Fruit fly (Drosophila melanogaster) whole organism, embryonic: ENCODE measurements around the gene CBP.

Experiments used
- Asciz ChIP-seq: fragments of 200-800 bp; sonication (Bioruptor generic); optimal IDR thresholded peaks from 2 replicates; lab custom pipeline; 2017; ENCODE audit warnings: missing biosample characterization, mild to moderate bottlenecking, missing genetic modification characterization, missing genetic modification reagents
- CG11398 ChIP-seq: fragments of 200-800 bp; sonication (Bioruptor generic); optimal IDR thresholded peaks from 2 replicates; lab custom pipeline; 2016; ENCODE audit warnings: missing biosample characterization, missing genetic modification characterization
- CG12299 ChIP-seq: fragments of 200-800 bp; sonication (Bioruptor generic); optimal IDR thresholded peaks from 2 replicates; lab custom pipeline; 2018; ENCODE audit warnings: missing biosample characterization, mild to moderate bottlenecking, missing genetic modification characterization
- CG1233 ChIP-seq: fragments of 200-800 bp; sonication (Bioruptor generic); optimal IDR thresholded peaks from 4 replicates; lab custom pipeline; 2018; ENCODE audit warnings: missing biosample characterization, mild to moderate bottlenecking, missing genetic modification characterization
- CG13287 ChIP-seq: fragments of 200-800 bp; sonication (Bioruptor generic); IDR thresholded peaks from 2 replicates; pipeline ENCODE4 v1.3.6; 2022; ENCODE audit warnings: missing biosample characterization, missing genetic modification characterization; ENCODE audit not compliant: partially characterized antibody
- CG15269 ChIP-seq: fragments of 200-800 bp; sonication (Bioruptor generic); optimal IDR thresholded peaks from 2 replicates; lab custom pipeline; 2018; ENCODE audit warnings: missing biosample characterization, mild to moderate bottlenecking, missing genetic modification characterization, moderate library complexity
- CG16863 ChIP-seq: fragments of 200-800 bp; sonication (Bioruptor generic); optimal IDR thresholded peaks from 3 replicates; lab custom pipeline; 2016; ENCODE audit warnings: missing biosample characterization, missing genetic modification characterization
- CG17186 ChIP-seq: fragments of 200-800 bp; sonication (Bioruptor generic); optimal IDR thresholded peaks from 3 replicates; lab custom pipeline; 2017; ENCODE audit warnings: missing biosample characterization, missing genetic modification reagents, missing genetic modification characterization
- CG2116 ChIP-seq: fragments of 200-800 bp; sonication (Bioruptor generic); optimal IDR thresholded peaks from 3 replicates; lab custom pipeline; 2018; ENCODE audit warnings: missing biosample characterization, mild to moderate bottlenecking, missing genetic modification characterization
- CG31224 ChIP-seq: fragments of 200-800 bp; sonication (Bioruptor generic); IDR thresholded peaks from 2 replicates; pipeline ENCODE4 v1.3.6; 2022; ENCODE audit warnings: missing biosample characterization, missing genetic modification characterization
- CG4328 ChIP-seq: fragments of 200-800 bp; sonication (Bioruptor generic); optimal IDR thresholded peaks from 3 replicates; lab custom pipeline; 2017; ENCODE audit warnings: missing biosample characterization, missing genetic modification reagents, missing genetic modification characterization
- CG6254 ChIP-seq: fragments of 200-800 bp; sonication (Bioruptor generic); optimal IDR thresholded peaks from 3 replicates; lab custom pipeline; 2017; ENCODE audit warnings: mild to moderate bottlenecking, missing biosample characterization, missing genetic modification reagents, missing genetic modification characterization
- CG6854 ChIP-seq: fragments of 200-800 bp; sonication (Bioruptor generic); optimal IDR thresholded peaks from 3 replicates; lab custom pipeline; 2017; ENCODE audit warnings: missing biosample characterization, mild to moderate bottlenecking, missing genetic modification characterization
- CG7357 ChIP-seq: fragments of 200-800 bp; sonication (Bioruptor generic); IDR thresholded peaks from 3 replicates; pipeline ENCODE4 v1.3.6; 2022; ENCODE audit warnings: missing biosample characterization, missing genetic modification characterization
- CG7987 ChIP-seq: fragments of 200-800 bp; sonication (Bioruptor generic); optimal IDR thresholded peaks from 2 replicates; lab custom pipeline; 2018; ENCODE audit warnings: missing biosample characterization, mild to moderate bottlenecking, missing genetic modification characterization, moderate library complexity
- CG8281 ChIP-seq: fragments of 200-800 bp; sonication (Bioruptor generic); optimal IDR thresholded peaks from 2 replicates; lab custom pipeline; 2018; ENCODE audit warnings: missing biosample characterization, mild to moderate bottlenecking, missing genetic modification characterization, moderate library complexity
- CG8388 ChIP-seq: fragments of 200-800 bp; sonication (Bioruptor generic); optimal IDR thresholded peaks from 2 replicates; lab custom pipeline; 2019; ENCODE audit warnings: missing biosample characterization, mild to moderate bottlenecking, missing genetic modification characterization, moderate library complexity
- CG9609 ChIP-seq: fragments of 200-800 bp; sonication (Bioruptor generic); optimal IDR thresholded peaks from 3 replicates; lab custom pipeline; 2016; ENCODE audit warnings: missing biosample characterization, missing genetic modification characterization
- CG9797 ChIP-seq: fragments of 200-800 bp; sonication (Bioruptor generic); optimal IDR thresholded peaks from 3 replicates; lab custom pipeline; 2018; ENCODE audit warnings: missing biosample characterization, mild to moderate bottlenecking, missing genetic modification characterization
- CG9817 ChIP-seq: fragments of 200-800 bp; sonication (Bioruptor generic); optimal IDR thresholded peaks from 2 replicates; lab custom pipeline; 2018; ENCODE audit warnings: missing biosample characterization, mild to moderate bottlenecking, missing genetic modification characterization, moderate library complexity
- CHES-1-like ChIP-seq: fragments of 200-800 bp; sonication (Bioruptor generic); optimal IDR thresholded peaks from 2 replicates; lab custom pipeline; 2016; ENCODE audit warnings: missing biosample characterization, missing genetic modification characterization
- Dad ChIP-seq: fragments of 200-800 bp; sonication (Bioruptor generic); optimal IDR thresholded peaks from 3 replicates; lab custom pipeline; 2016; ENCODE audit warnings: missing biosample characterization, missing genetic modification characterization
- Dip3 ChIP-seq: fragments of 200-800 bp; sonication (Bioruptor generic); optimal IDR thresholded peaks from 3 replicates; lab custom pipeline; 2016; ENCODE audit warnings: missing biosample characterization, missing genetic modification characterization
- Dll ChIP-seq: fragments of 200-800 bp; sonication (Bioruptor generic); IDR thresholded peaks from 4 replicates; pipeline ENCODE4 v1.3.6; 2022; ENCODE audit warnings: missing biosample characterization, missing genetic modification characterization; ENCODE audit not compliant: partially characterized antibody
- Dref ChIP-seq: fragments of 200-800 bp; sonication (Bioruptor generic); IDR thresholded peaks from 2 replicates; pipeline ENCODE4 v1.3.6; 2022; ENCODE audit warnings: missing biosample characterization, missing genetic modification characterization
- E2f2 ChIP-seq: fragments of 200-800 bp; sonication (Bioruptor generic); IDR thresholded peaks from 2 replicates; pipeline ENCODE4 v1.3.6; 2022; ENCODE audit warnings: missing biosample characterization, missing genetic modification characterization
- Fer3 ChIP-seq: fragments of 200-800 bp; sonication (Bioruptor generic); optimal IDR thresholded peaks from 2 replicates; lab custom pipeline; 2018; ENCODE audit warnings: missing biosample characterization, mild to moderate bottlenecking, missing genetic modification characterization, moderate library complexity
- HmgZ ChIP-seq: fragments of 200-800 bp; sonication (Bioruptor generic); optimal IDR thresholded peaks from 2 replicates; lab custom pipeline; 2018; ENCODE audit warnings: missing biosample characterization, mild to moderate bottlenecking, missing genetic modification characterization
- Lim3 ChIP-seq: fragments of 200-800 bp; sonication (Bioruptor generic); IDR thresholded peaks from 2 replicates; pipeline ENCODE4 v1.3.6; 2022; ENCODE audit warnings: missing biosample characterization, missing genetic modification characterization
- Mad ChIP-seq: fragments of 200-800 bp; sonication (Bioruptor generic); optimal IDR thresholded peaks from 2 replicates; lab custom pipeline; 2016; ENCODE audit warnings: missing biosample characterization, missing genetic modification characterization
- NC2β ChIP-seq: fragments of 200-800 bp; sonication (Bioruptor generic); optimal IDR thresholded peaks from 2 replicates; lab custom pipeline; 2016; ENCODE audit warnings: missing biosample characterization, missing genetic modification characterization
- NK7.1 ChIP-seq: fragments of 200-800 bp; sonication (Bioruptor generic); optimal IDR thresholded peaks from 3 replicates; lab custom pipeline; 2016; ENCODE audit warnings: missing biosample characterization, missing genetic modification characterization
- Rfx ChIP-seq: fragments of 200-800 bp; sonication (Bioruptor generic); IDR thresholded peaks from 2 replicates; pipeline ENCODE4 v1.3.6; 2022; ENCODE audit warnings: missing biosample characterization, missing genetic modification characterization
- Side ChIP-seq: fragments of 200-800 bp; sonication (Bioruptor generic); optimal IDR thresholded peaks from 2 replicates; lab custom pipeline; 2016; ENCODE audit warnings: missing biosample characterization, missing genetic modification characterization
- Sox100B ChIP-seq: fragments of 200-800 bp; sonication (Bioruptor generic); optimal IDR thresholded peaks from 3 replicates; lab custom pipeline; 2018; ENCODE audit warnings: missing biosample characterization, mild to moderate bottlenecking, missing genetic modification characterization
- Xrp1 ChIP-seq: fragments of 200-800 bp; sonication (Bioruptor generic); IDR thresholded peaks from 2 replicates; pipeline ENCODE4 v1.3.6; 2022; ENCODE audit warnings: missing biosample characterization, missing genetic modification characterization
- aop ChIP-seq: fragments of 200-800 bp; sonication (Bioruptor generic); IDR thresholded peaks from 2 replicates; pipeline ENCODE4 v1.3.6; 2022; ENCODE audit warnings: missing biosample characterization, missing genetic modification characterization
- cwo ChIP-seq: fragments of 200-800 bp; sonication (Bioruptor generic); optimal IDR thresholded peaks from 3 replicates; lab custom pipeline; 2017; ENCODE audit warnings: missing biosample characterization, missing genetic modification characterization, mild to moderate bottlenecking, moderate library complexity, missing genetic modification reagents
- en ChIP-seq: fragments of 200-800 bp; sonication (Bioruptor generic); optimal IDR thresholded peaks from 2 replicates; lab custom pipeline; 2016; ENCODE audit warnings: missing biosample characterization, missing genetic modification characterization
- esg ChIP-seq: fragments of 200-800 bp; sonication (Bioruptor generic); conservative IDR thresholded peaks from 2 replicates; pipeline ENCODE4 v1.3.6; 2022; ENCODE audit warnings: missing biosample characterization, missing genetic modification characterization
- fd102C ChIP-seq: fragments of 200-800 bp; sonication (Bioruptor generic); optimal IDR thresholded peaks from 2 replicates; lab custom pipeline; 2018; ENCODE audit warnings: missing biosample characterization, mild to moderate bottlenecking, missing genetic modification characterization, moderate library complexity
- grau ChIP-seq: fragments of 200-800 bp; optimal IDR thresholded peaks from 3 replicates; lab custom pipeline; 2019; ENCODE audit warnings: missing biosample characterization, mild to moderate bottlenecking, missing genetic modification characterization, moderate library complexity
- gsb-n ChIP-seq: fragments of 200-800 bp; sonication (Bioruptor generic); optimal IDR thresholded peaks from 3 replicates; lab custom pipeline; 2018; ENCODE audit warnings: missing biosample characterization, mild to moderate bottlenecking, missing genetic modification characterization
- hbn ChIP-seq: fragments of 200-800 bp; sonication (Bioruptor generic); IDR thresholded peaks from 2 replicates; pipeline ENCODE4 v1.3.6; 2022; ENCODE audit warnings: missing biosample characterization, missing genetic modification characterization; ENCODE audit not compliant: partially characterized antibody
- kay ChIP-seq: fragments of 200-800 bp; sonication (Bioruptor generic); optimal IDR thresholded peaks from 2 replicates; lab custom pipeline; 2016; ENCODE audit warnings: missing biosample characterization, missing genetic modification characterization
- mam ChIP-seq: fragments of 200-800 bp; sonication (Bioruptor generic); optimal IDR thresholded peaks from 3 replicates; lab custom pipeline; 2016; ENCODE audit warnings: missing biosample characterization, missing genetic modification characterization
- nerfin-1 ChIP-seq: fragments of 200-800 bp; sonication (Bioruptor generic); optimal IDR thresholded peaks from 3 replicates; lab custom pipeline; 2019; ENCODE audit warnings: missing biosample characterization, mild to moderate bottlenecking, missing genetic modification characterization, moderate library complexity
- org-1 ChIP-seq: fragments of 200-800 bp; sonication (Bioruptor generic); optimal IDR thresholded peaks from 2 replicates; lab custom pipeline; 2017; ENCODE audit warnings: missing biosample characterization, missing genetic modification characterization
- pros ChIP-seq: fragments of 200-800 bp; sonication (Bioruptor generic); optimal IDR thresholded peaks from 3 replicates; lab custom pipeline; 2019; ENCODE audit warnings: missing biosample characterization, mild to moderate bottlenecking, missing genetic modification characterization, moderate library complexity
- stwl ChIP-seq: fragments of 200-800 bp; sonication (Bioruptor generic); optimal IDR thresholded peaks from 3 replicates; lab custom pipeline; 2018; ENCODE audit warnings: missing biosample characterization, mild to moderate bottlenecking, missing genetic modification characterization, moderate library complexity
- ttk ChIP-seq: fragments of 200-800 bp; sonication (Bioruptor generic); IDR thresholded peaks from 2 replicates; pipeline ENCODE4 v2.1.2; 2022; ENCODE audit warnings: missing biosample characterization, missing genetic modification characterization

The CBP gene

DNA sequence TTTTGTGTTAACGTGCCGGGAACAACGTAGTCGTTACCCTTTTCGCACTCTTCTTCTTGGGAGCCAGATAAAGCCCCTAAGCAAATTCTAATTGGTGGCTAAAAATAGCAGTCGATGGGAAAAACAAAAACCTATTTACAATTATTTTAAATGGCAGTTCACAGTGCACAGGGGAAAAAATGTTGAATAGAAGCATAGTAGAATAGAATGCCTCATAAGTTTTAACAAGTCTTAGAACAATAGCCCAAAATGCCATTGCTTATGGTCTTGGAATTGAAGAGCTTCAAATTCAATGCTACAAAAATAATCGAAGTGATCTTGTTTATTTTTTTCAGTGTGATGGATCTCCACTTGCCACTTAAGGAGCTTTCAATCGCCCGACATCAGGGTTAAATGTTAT, 4.7 kb upstream of the CBP start (continued):
- no peak for TF ChIP-seq CG13287 (GFP tag; lab: Robert Waterston, UW)
- peak; percentile 24 for TF ChIP-seq Dad (GFP tag; lab: Kevin White, UChicago)
- TF ChIP-seq CG4328 (GFP tag; lab: Kevin White, UChicago) = no peak
- peak; percentile 82 for TF ChIP-seq CHES-1-like (GFP tag; lab: Kevin White, UChicago)
- TF ChIP-seq CG31224 (GFP tag; lab: Robert Waterston, UW) = peak; percentile 61; the same call in 1 of the 2 replicates
- no peak for TF ChIP-seq CG12299
- TF ChIP-seq Dll (GFP tag; lab: Robert Waterston, UW) = no peak
- peak; percentile 13 for TF ChIP-seq CG1233
- no peak for TF ChIP-seq fd102C (GFP tag; lab: Kevin White, UChicago)
- peak; percentile 75 for TF ChIP-seq cwo (GFP tag; lab: Kevin White, UChicago)
- no peak for TF ChIP-seq ttk (GFP tag; lab: Robert Waterston, UW)
- peak; percentile 45 for TF ChIP-seq CG16863
- no peak for TF ChIP-seq CG6254 (GFP tag; lab: Kevin White, UChicago)
- TF ChIP-seq CG17186 (GFP tag; lab: Kevin White, UChicago) = no peak
- TF ChIP-seq Fer3 = peak; percentile 79
- peak; percentile 67 for TF ChIP-seq esg (GFP tag; lab: Robert Waterston, UW)
- TF ChIP-seq gsb-n (tag; lab: Kevin White, UChicago) = no peak
- peak; percentile 51 for TF ChIP-seq Dip3
- peak; percentile 69 for TF ChIP-seq NK7.1 (GFP tag; lab: Kevin White, UChicago)
- TF ChIP-seq Xrp1 = peak; percentile 58; the same call in 1 of the 2 replicates
- TF ChIP-seq E2f2 (GFP tag; lab: Robert Waterston, UW) = peak; percentile 42; the same call in 1 of the 2 replicates
- TF ChIP-seq Asciz (GFP tag; lab: Kevin White, UChicago) = no peak
- no peak for TF ChIP-seq Sox100B (GFP tag; lab: Kevin White, UChicago)
- peak; percentile 42 for TF ChIP-seq Mad (GFP tag; lab: Kevin White, UChicago)
- TF ChIP-seq nerfin-1 = no peak
- no peak for TF ChIP-seq Lim3 (GFP tag; lab: Robert Waterston, UW)
- peak; percentile 55 for TF ChIP-seq CG9609
- peak; percentile 9 for TF ChIP-seq kay (GFP tag; lab: Kevin White, UChicago)
- peak; percentile 12 for TF ChIP-seq CG2116 (GFP tag; lab: Kevin White, UChicago)
- peak; percentile 51 for TF ChIP-seq CG11398 (GFP tag; lab: Kevin White, UChicago)
- TF ChIP-seq CG9817 (tag; lab: Kevin White, UChicago) = peak; percentile 71
- no peak for TF ChIP-seq CG7987 (GFP tag; lab: Kevin White, UChicago)
- TF ChIP-seq CG15269 = peak; percentile 81
- no peak for TF ChIP-seq hbn (GFP tag; lab: Robert Waterston, UW)
- TF ChIP-seq Rfx = peak; percentile 86
- peak; percentile 86 for TF ChIP-seq mam (GFP tag; lab: Kevin White, UChicago)
- no peak for TF ChIP-seq CG9797 (GFP tag; lab: Kevin White, UChicago)
- peak; percentile 56 for TF ChIP-seq NC2β
- no peak for TF ChIP-seq stwl (tag; lab: Kevin White, UChicago)
- no peak for TF ChIP-seq CG6854 (GFP tag; lab: Kevin White, UChicago)
- peak; percentile 76 for TF ChIP-seq grau (tag; lab: Kevin White, UChicago)
- TF ChIP-seq HmgZ = peak; percentile 83
- peak; percentile 45 for TF ChIP-seq Side (GFP tag; lab: Kevin White, UChicago)
- no peak for TF ChIP-seq aop
- TF ChIP-seq CG8388 (GFP tag; lab: Kevin White, UChicago) = peak; percentile 25
- TF ChIP-seq org-1 (GFP tag; lab: Kevin White, UChicago) = peak; percentile 24
- TF ChIP-seq pros (GFP tag; lab: Kevin White, UChicago) = no peak
- peak; percentile 51 for TF ChIP-seq en
- TF ChIP-seq Dref (GFP tag; lab: Robert Waterston, UW) = no peak
- peak; percentile 39; the same call in 1 of the 3 replicates for TF ChIP-seq CG7357 (GFP tag; lab: Robert Waterston, UW)
- no peak for TF ChIP-seq CG8281 (tag; lab: Kevin White, UChicago)
